Fruit fly (Drosophila melanogaster) whole organism, adult: ENCODE measurements around the gene CG13004.

Experiments used
- CG11617 ChIP-seq: fragments of 200-800 bp; sonication (Bioruptor generic); optimal IDR thresholded peaks from 2 replicates; lab custom pipeline; 2017; ENCODE audit warnings: mild to moderate bottlenecking, missing biosample characterization, missing genetic modification reagents, missing genetic modification characterization
- CG12768 ChIP-seq: fragments of 200-800 bp; sonication (Bioruptor generic); optimal IDR thresholded peaks from 2 replicates; lab custom pipeline; 2017; ENCODE audit warnings: missing biosample characterization, missing genetic modification characterization, mild to moderate bottlenecking, moderate library complexity, missing genetic modification reagents
- CG14711 ChIP-seq: fragments of 200-800 bp; sonication (Bioruptor generic); optimal IDR thresholded peaks from 2 replicates; lab custom pipeline; 2018; ENCODE audit warnings: missing biosample characterization, mild to moderate bottlenecking, missing genetic modification characterization, moderate library complexity
- CG1620 ChIP-seq: fragments of 200-800 bp; sonication (Bioruptor generic); optimal IDR thresholded peaks from 2 replicates; lab custom pipeline; 2016; ENCODE audit warnings: missing biosample characterization, missing genetic modification characterization
- CG33017 ChIP-seq: fragments of 200-800 bp; sonication (Bioruptor generic); optimal IDR thresholded peaks from 2 replicates; lab custom pipeline; 2018; ENCODE audit warnings: missing biosample characterization, mild to moderate bottlenecking, missing genetic modification characterization, moderate library complexity
- CG5204 ChIP-seq: fragments of 200-800 bp; sonication (Bioruptor generic); optimal IDR thresholded peaks from 2 replicates; lab custom pipeline; 2016; ENCODE audit warnings: missing biosample characterization, missing genetic modification characterization
- CG7045 ChIP-seq: fragments of 200-800 bp; sonication (Bioruptor generic); optimal IDR thresholded peaks from 2 replicates; lab custom pipeline; 2017; ENCODE audit warnings: missing biosample characterization, mild to moderate bottlenecking, missing genetic modification characterization
- CG7101 ChIP-seq: fragments of 200-800 bp; sonication (Bioruptor generic); optimal IDR thresholded peaks from 2 replicates; lab custom pipeline; 2018; ENCODE audit warnings: missing biosample characterization, mild to moderate bottlenecking, missing genetic modification characterization, moderate library complexity
- Clk ChIP-seq: fragments of 200-800 bp; sonication (Bioruptor generic); optimal IDR thresholded peaks from 2 replicates; lab custom pipeline; 2017; ENCODE audit warnings: missing biosample characterization, missing genetic modification characterization
- Crg-1 ChIP-seq: fragments of 200-800 bp; sonication (Bioruptor generic); optimal IDR thresholded peaks from 2 replicates; lab custom pipeline; 2016; ENCODE audit warnings: missing biosample characterization, missing genetic modification characterization
- Hr96 ChIP-seq: fragments of 200-800 bp; sonication (Bioruptor generic); optimal IDR thresholded peaks from 2 replicates; lab custom pipeline; 2016; ENCODE audit warnings: missing biosample characterization, missing genetic modification characterization
- Mnt ChIP-seq: fragments of 200-800 bp; sonication (Bioruptor generic); optimal IDR thresholded peaks from 2 replicates; lab custom pipeline; 2016; ENCODE audit warnings: missing biosample characterization, mild to moderate bottlenecking, missing genetic modification characterization
- bab1 ChIP-seq: fragments of 200-800 bp; sonication (Bioruptor generic); optimal IDR thresholded peaks from 3 replicates; lab custom pipeline; 2019; ENCODE audit warnings: missing biosample characterization, mild to moderate bottlenecking, missing genetic modification characterization, moderate library complexity
- cic ChIP-seq: fragments of 200-800 bp; sonication (Bioruptor generic); optimal IDR thresholded peaks from 2 replicates; lab custom pipeline; 2017; ENCODE audit warnings: missing biosample characterization, mild to moderate bottlenecking, missing genetic modification characterization, moderate library complexity
- cnc ChIP-seq, 2 experiments: fragments of >200 bp; optimal IDR thresholded peaks; 2 replicates each; lab custom pipeline; 2017
- kay ChIP-seq: fragments of 200-800 bp; sonication (Bioruptor generic); peaks from one replicate; lab custom pipeline; 2016; ENCODE audit warnings: missing biosample characterization, missing genetic modification characterization, borderline replicate concordance
- ovo ChIP-seq: fragments of 200-800 bp; sonication (Bioruptor generic); optimal IDR thresholded peaks from 2 replicates; lab custom pipeline; 2016; ENCODE audit warnings: missing biosample characterization, missing genetic modification characterization
- pad ChIP-seq: fragments of 200-800 bp; sonication (Bioruptor generic); optimal IDR thresholded peaks from 3 replicates; lab custom pipeline; 2017; ENCODE audit warnings: missing biosample characterization, missing genetic modification characterization, mild to moderate bottlenecking, moderate library complexity, missing genetic modification reagents
- tj ChIP-seq: fragments of 200-800 bp; sonication (Bioruptor generic); optimal IDR thresholded peaks from 3 replicates; lab custom pipeline; 2017; ENCODE audit warnings: missing biosample characterization, mild to moderate bottlenecking, missing genetic modification characterization, moderate library complexity
- toe ChIP-seq: fragments of 200-800 bp; sonication (Bioruptor generic); optimal IDR thresholded peaks from 2 replicates; lab custom pipeline; 2016; ENCODE audit warnings: missing biosample characterization, missing genetic modification characterization

CG13004 gene

DNA sequence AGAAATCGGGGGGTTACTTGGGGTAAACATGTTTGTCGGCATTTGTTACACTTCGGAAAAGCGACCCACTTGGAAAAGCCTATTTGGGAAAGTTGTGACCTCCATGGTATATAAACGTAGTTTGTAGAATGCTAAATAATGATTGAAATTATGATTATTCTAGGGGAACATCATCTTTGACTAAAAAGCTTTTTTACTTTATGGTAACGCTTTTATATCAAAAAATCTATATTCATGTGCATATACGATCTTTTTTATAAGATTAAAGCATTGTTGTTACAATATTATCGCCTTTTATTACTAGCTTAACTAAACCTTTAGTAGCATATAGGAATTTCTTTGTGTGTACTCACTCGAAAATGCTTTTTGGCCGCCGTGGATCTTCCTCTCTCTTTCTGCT lies 1.1 kb downstream of the CG13004 start:
- TF ChIP-seq CG7045 (no peak), CG33017 (no peak), CG14711 (no peak), kay (no peak), Clk (no peak), toe (GFP tag; lab: Kevin White, UChicago) (no peak), Crg-1 (no peak), Hr96 (GFP tag; lab: Kevin White, UChicago) (no peak)

DNA sequence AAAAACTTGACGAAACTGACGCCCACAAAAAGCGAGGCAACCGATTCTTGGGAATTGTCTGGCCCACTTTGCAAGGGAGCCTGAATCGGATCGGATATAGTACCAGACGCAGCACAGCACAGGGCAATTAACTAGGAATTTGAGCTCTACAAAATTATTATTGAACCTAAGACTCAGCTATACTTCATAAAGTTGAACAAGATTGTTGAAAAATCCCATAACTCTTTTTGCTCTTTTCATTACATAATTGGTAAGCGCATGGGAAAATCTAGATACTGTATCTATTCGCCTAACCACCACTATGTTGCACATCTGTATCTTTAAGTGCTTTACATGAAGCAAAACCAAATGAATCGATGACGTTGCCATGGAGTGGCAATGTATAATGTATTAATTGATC lies 2.2 kb downstream of the CG13004 start:
- TF ChIP-seq CG5204 (GFP tag; lab: Kevin White, UChicago) (no peak), tj (GFP tag; lab: Kevin White, UChicago) (peak; percentile 10), Crg-1 (no peak), CG14711 (peak; percentile 23)

dm6 chrX:16831848-16832247 lies 3.5 kb downstream of the CG13004 start:
- no peak for TF ChIP-seq toe (GFP tag; lab: Kevin White, UChicago)
- TF ChIP-seq Hr96 (GFP tag; lab: Kevin White, UChicago), result no peak
- TF ChIP-seq tj (GFP tag; lab: Kevin White, UChicago), result peak; percentile 97
- no peak for TF ChIP-seq Crg-1
- no peak for TF ChIP-seq Mnt
- TF ChIP-seq ovo (GFP tag; lab: Kevin White, UChicago), result no peak
- TF ChIP-seq kay, result no peak
- no peak for TF ChIP-seq CG7101 (tag; lab: Kevin White, UChicago)
- no peak for TF ChIP-seq CG33017

DNA sequence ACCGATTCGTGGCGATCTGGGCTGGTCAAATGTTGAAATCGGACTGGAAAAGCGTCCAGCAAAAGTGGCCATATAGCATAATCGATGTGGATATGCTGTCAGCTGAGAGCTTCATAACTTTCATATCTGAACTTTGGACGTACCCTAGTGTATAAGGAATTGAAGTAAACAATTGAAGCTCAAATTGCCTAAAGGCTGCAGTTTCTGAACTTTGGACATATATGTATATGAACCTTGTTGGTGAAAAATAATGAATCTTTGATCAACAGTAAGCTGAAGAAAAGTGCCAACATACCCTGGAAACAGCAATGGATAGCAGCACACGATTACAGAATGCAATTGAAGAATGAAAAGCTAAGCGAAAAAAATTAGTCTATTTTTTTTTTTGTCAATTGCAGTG lies 5.2 kb downstream of the CG13004 start:
- TF ChIP-seq CG7101 (tag; lab: Kevin White, UChicago), result no peak
- peak; percentile 38 for TF ChIP-seq bab1 (GFP tag; lab: Kevin White, UChicago)
- peak; percentile 95 for TF ChIP-seq tj (GFP tag; lab: Kevin White, UChicago)
- TF ChIP-seq CG1620, result peak; percentile 7
- TF ChIP-seq CG33017, result no peak

- TF ChIP-seq Clk (no peak), cic (GFP tag; lab: Kevin White, UChicago) (peak; percentile 8), CG14711 (peak; percentile 55)
These were observed 5.8 kb downstream of the CG13004 start for dm6 chrX:16829439-16830028.

DNA sequence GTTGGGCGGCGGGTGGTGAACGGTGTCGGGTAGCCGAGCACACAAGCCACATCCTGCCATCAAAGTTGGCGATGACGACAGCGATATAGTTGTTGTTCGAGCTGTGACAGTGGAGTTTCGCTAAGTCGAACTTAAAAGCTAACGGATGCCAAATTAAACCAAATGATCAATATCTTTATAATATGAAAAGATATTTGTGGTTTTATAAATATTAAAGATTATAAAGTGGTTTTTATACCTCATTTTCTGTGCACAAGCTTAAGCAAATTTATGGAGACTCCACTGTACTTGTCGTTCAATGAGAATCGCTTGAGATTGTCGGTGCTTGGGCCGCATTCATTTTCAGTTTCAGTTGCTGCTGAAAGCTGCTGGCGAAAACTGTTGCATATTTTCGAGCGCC lies 13.2 kb downstream of the CG13004 start:
- no peak for TF ChIP-seq CG5204 (GFP tag; lab: Kevin White, UChicago)
- TF ChIP-seq kay, result no peak
- no peak for TF ChIP-seq Mnt
- TF ChIP-seq pad, result no peak
- no peak for TF ChIP-seq cnc (optimal IDR thresholded peaks at IDR 0.05; lab: Kevin White, UChicago)
- no peak for TF ChIP-seq Crg-1
- peak; percentile 2 for TF ChIP-seq bab1 (GFP tag; lab: Kevin White, UChicago)
- TF ChIP-seq CG14711, result peak; percentile 21

DNA sequence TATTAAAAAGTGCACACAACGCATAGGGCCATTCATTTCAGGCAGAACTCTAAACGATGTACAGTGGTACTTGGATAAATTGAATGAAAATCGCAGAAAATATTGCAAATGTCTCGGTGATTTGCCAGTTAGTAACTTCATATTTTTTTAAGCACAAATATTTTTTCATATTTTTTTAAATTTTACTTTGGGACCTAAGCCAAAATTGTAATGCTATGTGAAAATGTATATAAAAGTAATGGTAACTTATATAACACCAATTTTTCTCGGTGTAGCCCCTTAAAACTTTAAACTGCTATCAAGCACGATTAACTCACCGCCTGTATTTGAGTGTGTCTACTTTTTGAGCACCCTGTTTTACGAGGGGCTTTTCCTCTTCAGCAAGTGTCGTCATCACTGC lies 14.1 kb downstream of the CG13004 start:
- TF ChIP-seq CG7101 (tag; lab: Kevin White, UChicago) (no peak), bab1 (GFP tag; lab: Kevin White, UChicago) (peak; percentile 23), CG12768 (GFP tag; lab: Kevin White, UChicago) (no peak), CG14711 (no peak), CG1620 (no peak), cic (GFP tag; lab: Kevin White, UChicago) (no peak)

DNA sequence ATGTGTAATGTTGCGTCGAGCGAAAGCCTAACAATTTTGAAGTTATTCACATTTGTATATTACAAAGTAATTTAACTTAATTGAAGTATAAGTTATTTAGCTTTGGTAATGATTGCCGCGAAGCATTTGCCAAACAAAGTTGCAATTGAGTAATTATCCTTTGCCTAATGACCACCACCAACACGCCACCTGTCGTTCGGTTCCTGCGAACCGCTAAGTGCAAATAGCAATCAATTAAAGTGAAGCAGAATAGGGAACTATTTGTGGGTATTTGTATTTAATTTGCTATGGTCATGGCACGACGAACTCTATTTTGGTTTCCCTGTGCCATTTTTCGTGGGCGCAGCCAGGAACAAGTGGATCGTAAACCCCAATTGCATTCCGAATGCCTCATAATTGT lies 14.7 kb downstream of the CG13004 start:
- TF ChIP-seq bab1 (GFP tag; lab: Kevin White, UChicago) (no peak), cnc (optimal IDR thresholded peaks at IDR 0.05; lab: Kevin White, UChicago) (no peak), CG11617 (GFP tag; lab: Kevin White, UChicago) (no peak)

dm6 chrX:16818186-16818585 lies 17.1 kb downstream of the CG13004 start:
- TF ChIP-seq CG1620 (no peak), bab1 (GFP tag; lab: Kevin White, UChicago) (no peak), Crg-1 (no peak), CG33017 (no peak), kay (no peak), cnc (optimal IDR thresholded peaks at IDR 0.05; lab: Kevin White, UChicago) (no peak), ovo (GFP tag; lab: Kevin White, UChicago) (no peak), pad (no peak), toe (GFP tag; lab: Kevin White, UChicago) (no peak), CG12768 (GFP tag; lab: Kevin White, UChicago) (no peak), Clk (no peak), tj (GFP tag; lab: Kevin White, UChicago) (no peak), CG11617 (GFP tag; lab: Kevin White, UChicago) (no peak)
